Fruit fly (Drosophila melanogaster) Kc167 (cell line): ENCODE measurements around the gene CG13841.

Experiments used
- Myc ChIP-seq: fragments of >200 bp; optimal IDR thresholded peaks from 2 replicates; lab custom pipeline; 2017; ENCODE audit warnings: missing external identifiers
- psq ChIP-seq: fragments of >200 bp; optimal IDR thresholded peaks from 2 replicates; lab custom pipeline; 2017; ENCODE audit warnings: missing external identifiers
- ttk ChIP-seq: sonication (Bioruptor generic); optimal IDR thresholded peaks from 2 replicates; lab custom pipeline; 2017; ENCODE audit warnings: missing external identifiers

DNA sequence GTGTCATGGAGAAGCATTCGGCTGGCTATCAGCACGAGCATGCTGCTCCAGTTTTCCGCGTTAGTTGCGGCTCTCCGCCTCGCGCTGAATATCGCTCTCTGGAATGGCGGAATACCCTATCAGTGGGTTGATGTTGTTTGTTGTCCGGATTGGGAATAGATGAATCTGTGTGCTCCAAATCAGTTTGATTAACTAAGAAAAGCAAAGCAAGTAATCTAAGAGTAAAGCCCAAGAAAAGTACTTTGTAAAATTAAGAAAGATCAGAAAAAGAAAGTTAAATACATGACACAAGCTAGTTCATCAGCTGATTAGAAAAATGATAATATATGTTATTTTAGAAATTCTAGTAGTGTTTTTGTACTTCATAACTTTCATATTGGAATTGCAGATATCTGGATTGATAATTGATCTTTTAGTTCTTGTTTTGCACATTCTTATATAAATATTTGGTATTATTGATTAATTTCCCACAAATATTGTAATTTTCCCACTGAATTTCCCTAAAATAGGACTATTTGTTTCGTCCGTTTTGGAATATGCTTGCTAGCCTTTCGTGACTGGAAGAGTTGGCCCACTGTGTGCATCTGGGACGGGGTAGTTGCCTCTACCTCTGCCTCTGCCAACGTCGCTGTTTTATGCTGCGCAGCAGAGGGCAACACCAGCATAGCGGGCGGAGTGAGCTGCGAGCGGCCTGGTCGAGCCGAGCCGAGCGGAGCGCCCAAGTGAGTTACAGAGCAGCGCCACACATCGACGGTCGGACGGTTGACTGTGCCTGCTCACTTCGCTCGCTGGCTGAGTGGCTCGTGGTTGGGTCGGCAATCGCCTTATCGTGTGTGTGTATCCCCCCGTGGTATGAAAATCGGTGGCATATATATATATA lies 13.4 kb downstream of the CG13841 start:
- TF ChIP-seq Myc (lab: Kevin White, UChicago) (no peak), ttk (no peak), psq (no peak)
